Worm (Caenorhabditis elegans): ENCODE measurements around the gene nhr-203.

The nhr-203 gene

ce11 chrV:438094-438493 lies 21.5 kb upstream of the nhr-203 start, which contains the start of gene B0554.1:
Gene B0554.1, plus strand, starts transcription at chrV:438394.
- TF ChIP-seq elt-3 (tag; optimal IDR thresholded peaks at IDR 0.05) = no peak
- no peak for TF ChIP-seq egl-27 (tag; optimal IDR thresholded peaks at IDR 0.05)
- no peak for TF ChIP-seq ceh-16 (tag; optimal IDR thresholded peaks at IDR 0.05)
- no peak for TF ChIP-seq ztf-11 (tag; optimal IDR thresholded peaks at IDR 0.05)
- TF ChIP-seq mdl-1 (tag; optimal IDR thresholded peaks at IDR 0.05) = no peak
- no peak for TF ChIP-seq fos-1 (tag; optimal IDR thresholded peaks at IDR 0.05)
- TF ChIP-seq pqm-1 (tag; optimal IDR thresholded peaks at IDR 0.05) = no peak
- no peak for TF ChIP-seq eor-1 (tag; optimal IDR thresholded peaks at IDR 0.05)
- TF ChIP-seq tbx-2 (tag; optimal IDR thresholded peaks at IDR 0.05) = no peak
- TF ChIP-seq nhr-11 (tag; optimal IDR thresholded peaks at IDR 0.05) = no peak
- TF ChIP-seq lin-15B (tag; optimal IDR thresholded peaks at IDR 0.05) = no peak
- TF ChIP-seq nhr-77 (tag; optimal IDR thresholded peaks at IDR 0.05) = no peak
- no peak for TF ChIP-seq ZK546.5 (tag; optimal IDR thresholded peaks at IDR 0.05)
- TF ChIP-seq jun-1 (tag; optimal IDR thresholded peaks at IDR 0.05) = no peak
- no peak for TF ChIP-seq elt-2 (tag; optimal IDR thresholded peaks at IDR 0.05)
- TF ChIP-seq fkh-2 (tag; optimal IDR thresholded peaks at IDR 0.05) = no peak
- TF ChIP-seq nhr-67 (tag; optimal IDR thresholded peaks at IDR 0.05) = no peak
- TF ChIP-seq R02D3.7 (tag; optimal IDR thresholded peaks at IDR 0.05) = no peak
- no peak for TF ChIP-seq ceh-28 (tag; optimal IDR thresholded peaks at IDR 0.05)

- no peak for TF ChIP-seq jun-1 (tag; optimal IDR thresholded peaks at IDR 0.05)
These were observed 20.3 kb upstream of the nhr-203 start for ce11 chrV:439183-439749.

- TF ChIP-seq mml-1 (tag; optimal IDR thresholded peaks at IDR 0.05) (no peak), sea-2 (GFP tag; optimal IDR thresholded peaks at IDR 0.05) (no peak)
These were observed 18.7 kb upstream of the nhr-203 start, which contains the start of gene B0554.7 for ce11 chrV:440923-441322. Gene B0554.7, minus strand, starts transcription at chrV:441023.

- no peak for TF ChIP-seq ceh-16 (tag; optimal IDR thresholded peaks at IDR 0.05)
- no peak for TF ChIP-seq fkh-10 (GFP tag; optimal IDR thresholded peaks at IDR 0.05)
- TF ChIP-seq mml-1 (tag; optimal IDR thresholded peaks at IDR 0.05) = no peak
- TF ChIP-seq elt-3 (tag; optimal IDR thresholded peaks at IDR 0.05) = no peak
- TF ChIP-seq pqm-1 (tag; optimal IDR thresholded peaks at IDR 0.05) = no peak
- TF ChIP-seq sea-2 (GFP tag; optimal IDR thresholded peaks at IDR 0.05) = no peak
- no peak for TF ChIP-seq nhr-67 (tag; optimal IDR thresholded peaks at IDR 0.05)
- no peak for TF ChIP-seq nhr-12 (tag; optimal IDR thresholded peaks at IDR 0.05)
- no peak for TF ChIP-seq snpc-4 (tag; optimal IDR thresholded peaks at IDR 0.05)
- no peak for TF ChIP-seq ztf-4 (tag; optimal IDR thresholded peaks at IDR 0.05)
- no peak for TF ChIP-seq nhr-43 (tag; optimal IDR thresholded peaks at IDR 0.05; ENCODE audit: poor library complexity, severe bottlenecking)
These were observed 16.4 kb upstream of the nhr-203 start, which contains the start of gene srh-33 for ce11 chrV:443193-443592. Gene srh-33, minus strand, starts transcription at chrV:443293.

ce11 chrV:446574-446973 lies 13.0 kb upstream of the nhr-203 start, which contains the start of gene srh-34:
Gene srh-34, minus strand, starts transcription at chrV:446674.
- TF ChIP-seq nhr-77 (tag; optimal IDR thresholded peaks at IDR 0.05) = no peak
- no peak for TF ChIP-seq nhr-25 (tag; optimal IDR thresholded peaks at IDR 0.05)
- TF ChIP-seq nhr-237 (tag; optimal IDR thresholded peaks at IDR 0.05) = no peak

ce11 chrV:446988-447387 lies 12.6 kb upstream of the nhr-203 start:
- no peak for TF ChIP-seq unc-62 (GFP tag; optimal IDR thresholded peaks at IDR 0.05)
- no peak for TF ChIP-seq aly-2 (tag; optimal IDR thresholded peaks at IDR 0.05)
- TF ChIP-seq lin-15B (tag; optimal IDR thresholded peaks at IDR 0.05) = no peak
- no peak for TF ChIP-seq ztf-4 (tag; optimal IDR thresholded peaks at IDR 0.05)
- TF ChIP-seq egl-27 (tag; optimal IDR thresholded peaks at IDR 0.05) = no peak
- TF ChIP-seq sea-2 (GFP tag; optimal IDR thresholded peaks at IDR 0.05) = no peak
- TF ChIP-seq ztf-11 (tag; optimal IDR thresholded peaks at IDR 0.05) = no peak
- TF ChIP-seq ZK546.5 (tag; optimal IDR thresholded peaks at IDR 0.05) = no peak
- TF ChIP-seq mdl-1 (tag; optimal IDR thresholded peaks at IDR 0.05) = no peak
- TF ChIP-seq ceh-16 (tag; optimal IDR thresholded peaks at IDR 0.05) = no peak
- no peak for TF ChIP-seq elt-3 (tag; optimal IDR thresholded peaks at IDR 0.05)
- no peak for TF ChIP-seq nhr-23 (tag; optimal IDR thresholded peaks at IDR 0.05)

Data from whole organism, L3 larva.